Fruit fly (Drosophila melanogaster) whole organism, wandering third instar larva: Measurements from ENCODE around the gene CG31729.

Experiments
- Abd-B ChIP-seq: fragments of >200 bp; optimal IDR thresholded peaks from 2 replicates; lab custom pipeline; 2017; ENCODE audit warnings: missing biosample characterization, missing genetic modification characterization
- CG32264 ChIP-seq: fragments of 200-800 bp; sonication (Bioruptor generic); optimal IDR thresholded peaks from 2 replicates; lab custom pipeline; 2016; ENCODE audit warnings: missing biosample characterization, missing genetic modification characterization
- CG9705 ChIP-seq: fragments of 200-800 bp; sonication (Bioruptor generic); optimal IDR thresholded peaks from 2 replicates; lab custom pipeline; 2018; ENCODE audit warnings: missing biosample characterization, mild to moderate bottlenecking, missing genetic modification characterization
- CrebA ChIP-seq: fragments of 200-800 bp; sonication (Bioruptor generic); optimal IDR thresholded peaks from 2 replicates; lab custom pipeline; 2016; ENCODE audit warnings: missing biosample characterization, mild to moderate bottlenecking, missing genetic modification characterization, borderline replicate concordance
- Dfd ChIP-seq: fragments of >200 bp; optimal IDR thresholded peaks from 2 replicates; lab custom pipeline; 2017; ENCODE audit warnings: missing biosample characterization, missing genetic modification characterization
- Dif ChIP-seq: fragments of 200-275, 200-300 bp; sonication (Bioruptor generic); optimal IDR thresholded peaks from 2 replicates; lab custom pipeline; 2018; ENCODE audit warnings: missing biosample characterization, missing genetic modification characterization; ENCODE audit not compliant: partially characterized antibody
- HLH106 ChIP-seq: fragments of 200-800 bp; optimal IDR thresholded peaks from 3 replicates; lab custom pipeline; 2019; ENCODE audit warnings: missing biosample characterization, mild to moderate bottlenecking, missing genetic modification characterization, moderate library complexity
- Hnf4 ChIP-seq: fragments of 200-800 bp; sonication (Bioruptor generic); optimal IDR thresholded peaks from 2 replicates; lab custom pipeline; 2016; ENCODE audit warnings: missing biosample characterization, mild to moderate bottlenecking, missing genetic modification characterization
- Jra ChIP-seq: sonication (Bioruptor generic); optimal IDR thresholded peaks from 2 replicates; lab custom pipeline; 2016; ENCODE audit warnings: missing biosample characterization, missing genetic modification characterization
- Mio ChIP-seq: sonication (Bioruptor generic); optimal IDR thresholded peaks from 2 replicates; lab custom pipeline; 2016; ENCODE audit warnings: missing biosample characterization, missing genetic modification characterization
- Myc ChIP-seq: fragments of >200 bp; optimal IDR thresholded peaks from 2 replicates; lab custom pipeline; 2017
- N ChIP-seq: fragments of >200 bp; optimal IDR thresholded peaks from 2 replicates; lab custom pipeline; 2018; ENCODE audit warnings: missing biosample characterization, missing external identifiers, missing genetic modification characterization
- OdsH ChIP-seq: fragments of 200-800 bp; sonication (Bioruptor generic); optimal IDR thresholded peaks from 2 replicates; lab custom pipeline; 2016; ENCODE audit warnings: missing biosample characterization, mild to moderate bottlenecking, missing genetic modification characterization
- Sp1 ChIP-seq: fragments of 200-800 bp; sonication (Bioruptor generic); optimal IDR thresholded peaks from 3 replicates; lab custom pipeline; 2019; ENCODE audit warnings: missing biosample characterization, mild to moderate bottlenecking, missing genetic modification characterization, moderate library complexity
- Vsx2 ChIP-seq: fragments of 200-300, 225-300 bp; sonication (Bioruptor generic); optimal IDR thresholded peaks from 2 replicates; lab custom pipeline; 2018; ENCODE audit warnings: missing biosample characterization, missing genetic modification characterization; ENCODE audit not compliant: partially characterized antibody
- br ChIP-seq: fragments of 200-800 bp; sonication (Bioruptor generic); optimal IDR thresholded peaks from 2 replicates; lab custom pipeline; 2016; ENCODE audit warnings: missing biosample characterization, missing genetic modification characterization
- brk ChIP-seq: fragments of 200-800 bp; sonication (Bioruptor generic); optimal IDR thresholded peaks from 2 replicates; lab custom pipeline; 2016; ENCODE audit warnings: missing biosample characterization, mild to moderate bottlenecking, missing genetic modification characterization
- dl ChIP-seq, 2 experiments: fragments of 175-275, 200-275 bp in 1 of 2; fragments of 200-275 bp in 1 of 2; sonication (Bioruptor generic); optimal IDR thresholded peaks; lab custom pipeline; 2018; ENCODE audit warnings: mild to moderate bottlenecking in 2 of 2, missing biosample characterization in 2 of 2, missing genetic modification characterization in 2 of 2, moderate library complexity in 2 of 2; ENCODE audit not compliant: partially characterized antibody in 2 of 2, insufficient read depth in 1 of 2
- dsf ChIP-seq: sonication (Bioruptor generic); optimal IDR thresholded peaks from 2 replicates; lab custom pipeline; 2016; ENCODE audit warnings: missing biosample characterization, missing genetic modification characterization, borderline replicate concordance
- ey ChIP-seq: fragments of 200-800 bp; sonication (Bioruptor generic); optimal IDR thresholded peaks from 2 replicates; lab custom pipeline; 2016; ENCODE audit warnings: missing biosample characterization, missing genetic modification characterization
- foxo ChIP-seq, 2 experiments: fragments of 200-800 bp; sonication (Bioruptor generic); optimal IDR thresholded peaks; 2 replicates in 1 of 2; 3 replicates in 1 of 2; lab custom pipeline; 2016 to 2017; ENCODE audit warnings: missing biosample characterization in 2 of 2, missing genetic modification characterization in 2 of 2
- fru ChIP-seq: fragments of 200-800 bp; sonication (Bioruptor generic); optimal IDR thresholded peaks from 3 replicates; lab custom pipeline; 2016; ENCODE audit warnings: missing biosample characterization, mild to moderate bottlenecking, missing genetic modification characterization
- h ChIP-seq: fragments of 200-800 bp; sonication (Bioruptor generic); optimal IDR thresholded peaks from 3 replicates; lab custom pipeline; 2016; ENCODE audit warnings: missing biosample characterization, mild to moderate bottlenecking, missing genetic modification characterization
- lola ChIP-seq: fragments of >200 bp; optimal IDR thresholded peaks from 2 replicates; lab custom pipeline; 2017; ENCODE audit warnings: missing biosample characterization, missing genetic modification characterization
- pan ChIP-seq: fragments of >200 bp; optimal IDR thresholded peaks from 2 replicates; lab custom pipeline; 2017
- psq ChIP-seq: fragments of 200-800 bp; sonication (Bioruptor generic); optimal IDR thresholded peaks from 3 replicates; lab custom pipeline; 2017; ENCODE audit warnings: missing biosample characterization, mild to moderate bottlenecking, missing genetic modification characterization, moderate library complexity
- rgr ChIP-seq: fragments of 200-800 bp; sonication (Bioruptor generic); optimal IDR thresholded peaks from 3 replicates; lab custom pipeline; 2016; ENCODE audit warnings: missing biosample characterization, mild to moderate bottlenecking, missing genetic modification characterization
- sage ChIP-seq: fragments of 200-800 bp; sonication (Bioruptor generic); optimal IDR thresholded peaks from 2 replicates; lab custom pipeline; 2016; ENCODE audit warnings: missing biosample characterization, mild to moderate bottlenecking, missing genetic modification characterization
- tai ChIP-seq: sonication (Bioruptor generic); optimal IDR thresholded peaks from 2 replicates; lab custom pipeline; 2016; ENCODE audit warnings: missing biosample characterization, missing genetic modification characterization
- usp ChIP-seq: fragments of >200 bp; optimal IDR thresholded peaks from 2 replicates; lab custom pipeline; 2017; ENCODE audit warnings: missing biosample characterization, missing genetic modification characterization
- woc ChIP-seq: sonication (Bioruptor generic); optimal IDR thresholded peaks from 2 replicates; lab custom pipeline; 2016; ENCODE audit warnings: missing biosample characterization, mild to moderate bottlenecking, missing genetic modification characterization

Gene CG31729

dm6 chr2L:13289689-13290088 is at the start of gene CG31729:
Gene CG31729, plus strand, starts transcription at chr2L:13289997.
- TF ChIP-seq dl (GFP tag; optimal IDR thresholded peaks at IDR 0.05; lab: Kevin White, UChicago; ENCODE audit: insufficient read depth in 1 of 2, partially characterized antibody in 2 of 2) (no peak), woc (GFP tag; lab: Kevin White, UChicago) (peak; percentile 4), h (peak; percentile 72), Hnf4 (GFP tag; lab: Kevin White, UChicago) (peak; percentile 59), ey (GFP tag; lab: Kevin White, UChicago) (no peak), foxo (GFP tag; optimal IDR thresholded peaks at IDR 0.05; lab: Kevin White, UChicago) (peak in 1 of 2 experiments; percentile 44), Dfd (GFP tag; lab: Kevin White, UChicago) (no peak), OdsH (GFP tag; lab: Kevin White, UChicago) (peak; percentile 19), br (GFP tag; lab: Kevin White, UChicago) (peak; percentile 22), Abd-B (GFP tag; lab: Kevin White, UChicago) (no peak), Vsx2 (GFP tag; lab: Kevin White, UChicago) (no peak), dsf (GFP tag; lab: Kevin White, UChicago) (peak; percentile 33), fru (GFP tag; lab: Kevin White, UChicago) (peak; percentile 38), brk (GFP tag; lab: Kevin White, UChicago) (peak; percentile 68), Jra (peak; percentile 24)

- TF ChIP-seq CG32264 (no peak), brk (GFP tag; lab: Kevin White, UChicago) (no peak), dsf (GFP tag; lab: Kevin White, UChicago) (no peak), ey (GFP tag; lab: Kevin White, UChicago) (no peak), woc (GFP tag; lab: Kevin White, UChicago) (no peak), lola (GFP tag; lab: Kevin White, UChicago) (no peak), rgr (GFP tag; lab: Kevin White, UChicago) (no peak), h (no peak), foxo (GFP tag; optimal IDR thresholded peaks at IDR 0.05; lab: Kevin White, UChicago) (no peak), Dfd (GFP tag; lab: Kevin White, UChicago) (no peak), Sp1 (GFP tag; lab: Kevin White, UChicago) (no peak), sage (GFP tag; lab: Kevin White, UChicago) (no peak), Vsx2 (GFP tag; lab: Kevin White, UChicago) (no peak), CrebA (GFP tag; lab: Kevin White, UChicago) (no peak), Mio (GFP tag; lab: Kevin White, UChicago) (no peak), CG9705 (GFP tag; lab: Kevin White, UChicago) (no peak)
These were observed 45.0 kb upstream of the CG31729 start for dm6 chr2L:13244759-13245308.

- no peak for TF ChIP-seq CrebA (GFP tag; lab: Kevin White, UChicago)
- TF ChIP-seq foxo (GFP tag; optimal IDR thresholded peaks at IDR 0.05; lab: Kevin White, UChicago): no peak
- no peak for TF ChIP-seq brk (GFP tag; lab: Kevin White, UChicago)
- no peak for TF ChIP-seq CG32264
- no peak for TF ChIP-seq N (GFP tag; lab: Kevin White, UChicago)
These were observed 43.7 kb upstream of the CG31729 start, which contains the start of gene CG16820 for dm6 chr2L:13245855-13246645. Gene CG16820, plus strand, starts transcription at chr2L:13246232.

- no peak for TF ChIP-seq Abd-B (GFP tag; lab: Kevin White, UChicago)
- no peak for TF ChIP-seq HLH106 (tag; lab: Kevin White, UChicago)
- no peak for TF ChIP-seq ey (GFP tag; lab: Kevin White, UChicago)
- TF ChIP-seq h: no peak
- TF ChIP-seq pan (lab: Kevin White, UChicago): no peak
- TF ChIP-seq CrebA (GFP tag; lab: Kevin White, UChicago): no peak
- no peak for TF ChIP-seq CG9705 (GFP tag; lab: Kevin White, UChicago)
- TF ChIP-seq Dif (GFP tag; lab: Kevin White, UChicago): no peak
These were observed 38.6 kb upstream of the CG31729 start for dm6 chr2L:13251167-13251566.

dm6 chr2L:13257177-13257576 is 32.6 kb upstream of the CG31729 start, which contains the start of gene Naa20B:
Gene Naa20B, plus strand, starts transcription at chr2L:13257477.
- no peak for TF ChIP-seq Abd-B (GFP tag; lab: Kevin White, UChicago)
- no peak for TF ChIP-seq usp (GFP tag; lab: Kevin White, UChicago)
- TF ChIP-seq Myc (lab: Kevin White, UChicago): no peak
- no peak for TF ChIP-seq tai
- no peak for TF ChIP-seq ey (GFP tag; lab: Kevin White, UChicago)
- TF ChIP-seq OdsH (GFP tag; lab: Kevin White, UChicago): no peak
- no peak for TF ChIP-seq Jra
- TF ChIP-seq Dif (GFP tag; lab: Kevin White, UChicago): no peak
- TF ChIP-seq dl (GFP tag; optimal IDR thresholded peaks at IDR 0.05; lab: Kevin White, UChicago; ENCODE audit: insufficient read depth in 1 of 2, partially characterized antibody in 2 of 2): no peak
- TF ChIP-seq brk (GFP tag; lab: Kevin White, UChicago): no peak
- no peak for TF ChIP-seq psq (GFP tag; lab: Kevin White, UChicago)
- TF ChIP-seq dsf (GFP tag; lab: Kevin White, UChicago): no peak
- TF ChIP-seq CG32264: no peak
- TF ChIP-seq Vsx2 (GFP tag; lab: Kevin White, UChicago): no peak
- no peak for TF ChIP-seq N (GFP tag; lab: Kevin White, UChicago)
